Worm (Caenorhabditis elegans): ENCODE measurements around the gene let-19.

- TF ChIP-seq lin-39 (tag; optimal IDR thresholded peaks at IDR 0.05) (no peak), mdl-1 (tag; optimal IDR thresholded peaks at IDR 0.05) (no peak), F49E8.2 (tag; optimal IDR thresholded peaks at IDR 0.05; ENCODE audit: borderline replicate concordance) (no peak), unc-130 (GFP tag; optimal IDR thresholded peaks at IDR 0.05) (no peak), nhr-6 (tag; optimal IDR thresholded peaks at IDR 0.05) (no peak), dmd-6 (GFP tag; IDR thresholded peaks at IDR 0.05) (no peak), lin-13 (GFP tag; optimal IDR thresholded peaks at IDR 0.05) (no peak), mes-2 (tag; optimal IDR thresholded peaks at IDR 0.05; ENCODE audit: poor library complexity, severe bottlenecking) (no peak), vab-7 (GFP tag; IDR thresholded peaks at IDR 0.05) (no peak), dmd-8 (GFP tag; IDR thresholded peaks at IDR 0.05) (no peak), daf-19 (GFP tag; conservative IDR thresholded peaks at IDR 0.05) (no peak)
These were observed 46.5 kb downstream of the let-19 start for ce11 chrII:8817225-8817624.

Measured in whole organism, L4 larva.